Worm (Caenorhabditis elegans) whole organism, L4 larva: ENCODE results near the gene mrpl-18.

ENCODE experiments used
- F26F4.8 ChIP-seq: fragments of 200-800 bp; sonication (Bioruptor generic); conservative IDR thresholded peaks from 2 replicates; pipeline ENCODE4 v1.3.6; 2022; ENCODE audit warnings: missing genetic modification characterization, missing compliant biosample characterization
- F44E2.7 ChIP-seq: fragments of 200-800 bp; sonication (Bioruptor generic); IDR thresholded peaks from 2 replicates; pipeline ENCODE4 v2.1.2; 2022; ENCODE audit warnings: missing genetic modification characterization, missing compliant biosample characterization
- T20F7.1 ChIP-seq: fragments of 200-800 bp; sonication (Bioruptor generic); optimal IDR thresholded peaks from 2 replicates; lab custom pipeline; 2018; ENCODE audit warnings: mild to moderate bottlenecking, missing genetic modification characterization, missing compliant biosample characterization
- Y48G9A.11 ChIP-seq: fragments of 200-800 bp; sonication (Bioruptor generic); IDR thresholded peaks from 2 replicates; pipeline ENCODE4 v1.3.6; 2022; ENCODE audit warnings: missing genetic modification reagents, missing genetic modification characterization, missing compliant biosample characterization
- ZK337.2 ChIP-seq: fragments of 200-800 bp; sonication (Bioruptor generic); IDR thresholded peaks from 2 replicates; pipeline ENCODE4 v1.3.6; 2022; ENCODE audit warnings: missing genetic modification reagents, missing genetic modification characterization, missing compliant biosample characterization
- ZK546.5 ChIP-seq, 2 experiments: sonication (generic microtip); optimal IDR thresholded peaks; 2 replicates each; lab custom pipeline; 2017; ENCODE audit warnings: missing biosample characterization in 2 of 2, missing genetic modification characterization in 2 of 2
- aha-1 ChIP-seq: fragments of 150-350 bp; peaks from one replicate; lab custom pipeline; 2014; ENCODE audit warnings: missing biosample characterization, missing genetic modification characterization
- aly-2 ChIP-seq: sonication (generic microtip); optimal IDR thresholded peaks from 2 replicates; lab custom pipeline; 2018; ENCODE audit warnings: missing biosample characterization, missing genetic modification characterization
- ama-1 ChIP-seq: fragments of 150-350 bp; optimal IDR thresholded peaks from 2 replicates; lab custom pipeline; 2014; ENCODE audit warnings: inconsistent platforms, mixed read lengths
- attf-4 ChIP-seq: sonication (generic microtip); optimal IDR thresholded peaks from 3 replicates; lab custom pipeline; 2017; ENCODE audit warnings: missing biosample characterization, missing genetic modification characterization
- ceh-44 ChIP-seq: fragments of 200-800 bp; sonication (Bioruptor generic); IDR thresholded peaks from 2 replicates; pipeline ENCODE4 v1.3.6; 2022; ENCODE audit warnings: missing genetic modification reagents, missing genetic modification characterization, missing compliant biosample characterization
- ceh-62 ChIP-seq: sonication (generic microtip); optimal IDR thresholded peaks from 2 replicates; lab custom pipeline; 2017; ENCODE audit warnings: missing biosample characterization, missing genetic modification characterization
- ctbp-1 ChIP-seq: fragments of 200-800 bp; sonication (Bioruptor generic); IDR thresholded peaks from 2 replicates; pipeline ENCODE4 v1.3.6; 2022; ENCODE audit warnings: missing genetic modification reagents, missing genetic modification characterization, missing compliant biosample characterization
- daf-12 ChIP-seq: fragments of 150-350 bp; optimal IDR thresholded peaks from 2 replicates; lab custom pipeline; 2014; ENCODE audit warnings: missing biosample characterization, missing genetic modification reagents, missing genetic modification characterization
- daf-8 ChIP-seq: fragments of 200-800 bp; sonication (Bioruptor generic); IDR thresholded peaks from 2 replicates; pipeline ENCODE4 v1.3.6; 2022; ENCODE audit warnings: missing genetic modification characterization, missing compliant biosample characterization
- dmd-8 ChIP-seq: fragments of 200-800 bp; sonication (Bioruptor generic); IDR thresholded peaks from 2 replicates; pipeline ENCODE4 v1.3.6; 2022; ENCODE audit warnings: missing genetic modification characterization, missing compliant biosample characterization
- dpl-1 ChIP-seq: fragments of 150-350 bp; optimal IDR thresholded peaks from 2 replicates; lab custom pipeline; 2014; ENCODE audit warnings: missing biosample characterization, missing genetic modification reagents, missing genetic modification characterization
- hlh-11 ChIP-seq: fragments of 200-800 bp; sonication (Bioruptor generic); optimal IDR thresholded peaks from 2 replicates; lab custom pipeline; 2018; ENCODE audit warnings: mild to moderate bottlenecking, missing genetic modification characterization, missing compliant biosample characterization
- hlh-30 ChIP-seq: sonication (generic microtip); optimal IDR thresholded peaks from 2 replicates; lab custom pipeline; 2017; ENCODE audit warnings: antibody characterized with exemption, mild to moderate bottlenecking, missing genetic modification characterization, missing compliant biosample characterization; ENCODE audit not compliant: insufficient read depth
- hmg-1.1 ChIP-seq: fragments of 200-800 bp; sonication (Bioruptor generic); IDR thresholded peaks from 2 replicates; pipeline ENCODE4 v1.3.6; 2022; ENCODE audit warnings: missing genetic modification reagents, missing genetic modification characterization, missing compliant biosample characterization
- lim-7 ChIP-seq: fragments of 200-800 bp; sonication (Bioruptor generic); IDR thresholded peaks from 2 replicates; pipeline ENCODE4 v1.3.6; 2022; ENCODE audit warnings: missing genetic modification characterization, missing compliant biosample characterization
- lin-13 ChIP-seq: fragments of 150-350 bp; optimal IDR thresholded peaks from 2 replicates; lab custom pipeline; 2014; ENCODE audit warnings: missing biosample characterization, missing genetic modification reagents, missing genetic modification characterization
- lin-29 ChIP-seq: fragments of 200-800 bp; sonication (Bioruptor generic); IDR thresholded peaks from 2 replicates; pipeline ENCODE4 v1.3.6; 2022; ENCODE audit warnings: missing genetic modification reagents, missing genetic modification characterization, missing compliant biosample characterization
- lin-38 ChIP-seq: fragments of 200-800 bp; sonication (Bioruptor generic); IDR thresholded peaks from 2 replicates; pipeline ENCODE4 v1.3.6; 2022; ENCODE audit warnings: missing genetic modification reagents, missing genetic modification characterization, missing compliant biosample characterization
- lir-3 ChIP-seq: sonication (generic microtip); optimal IDR thresholded peaks from 2 replicates; lab custom pipeline; 2016; ENCODE audit warnings: mild to moderate bottlenecking, missing genetic modification characterization, missing compliant biosample characterization
- lsy-2 ChIP-seq, 2 experiments: fragments of 150-350 bp in 1 of 2; sonication (generic microtip) in 1 of 2; optimal IDR thresholded peaks; 2 replicates each; lab custom pipeline; 2014 to 2017; ENCODE audit warnings: missing biosample characterization in 2 of 2, missing genetic modification characterization in 2 of 2
- madf-5 ChIP-seq, 2 experiments: fragments of 200-800 bp; sonication (Bioruptor generic); IDR thresholded peaks; 2 replicates each; pipeline ENCODE4 v1.3.6; 2022; ENCODE audit warnings: missing compliant biosample characterization in 2 of 2, missing genetic modification characterization in 2 of 2
- madf-9 ChIP-seq: fragments of 200-800 bp; sonication (Bioruptor generic); conservative IDR thresholded peaks from 2 replicates; pipeline ENCODE4 v1.3.6; 2022; ENCODE audit warnings: missing genetic modification reagents, missing genetic modification characterization, missing compliant biosample characterization
- mdl-1 ChIP-seq, 2 experiments: fragments of 150-350 bp in 1 of 2; sonication (generic microtip) in 1 of 2; optimal IDR thresholded peaks; 2 replicates each; lab custom pipeline; 2014 to 2017; ENCODE audit warnings: missing biosample characterization in 2 of 2, missing genetic modification characterization in 2 of 2
- mep-1 ChIP-seq: fragments of 150-350 bp; sonication (generic microtip); optimal IDR thresholded peaks from 3 replicates; lab custom pipeline; 2014; ENCODE audit warnings: missing biosample characterization, missing genetic modification characterization
- mxl-2 ChIP-seq: fragments of 200-800 bp; sonication (Bioruptor generic); conservative IDR thresholded peaks from 2 replicates; pipeline ENCODE4 v1.3.6; 2022; ENCODE audit warnings: missing genetic modification reagents, missing genetic modification characterization, missing compliant biosample characterization
- mxl-3 ChIP-seq: fragments of 200-800 bp; sonication (Bioruptor generic); optimal IDR thresholded peaks from 2 replicates; lab custom pipeline; 2018; ENCODE audit warnings: mild to moderate bottlenecking, missing genetic modification characterization, missing compliant biosample characterization
- nhr-102 ChIP-seq: sonication (generic microtip); optimal IDR thresholded peaks from 2 replicates; lab custom pipeline; 2016; ENCODE audit warnings: mild to moderate bottlenecking, missing genetic modification characterization, moderate library complexity, missing compliant biosample characterization
- nhr-11 ChIP-seq: fragments of 150-350 bp; optimal IDR thresholded peaks from 2 replicates; lab custom pipeline; 2014; ENCODE audit warnings: missing biosample characterization, missing genetic modification characterization
- nhr-111 ChIP-seq: fragments of 200-800 bp; sonication (Bioruptor generic); optimal IDR thresholded peaks from 2 replicates; lab custom pipeline; 2018; ENCODE audit warnings: mild to moderate bottlenecking, missing genetic modification characterization, missing compliant biosample characterization
- nhr-237 ChIP-seq: sonication (generic microtip); optimal IDR thresholded peaks from 2 replicates; lab custom pipeline; 2017; ENCODE audit warnings: missing biosample characterization, missing genetic modification characterization
- nhr-25 ChIP-seq: sonication (generic microtip); optimal IDR thresholded peaks from 2 replicates; lab custom pipeline; 2017; ENCODE audit warnings: missing genetic modification characterization, mild to moderate bottlenecking, missing compliant biosample characterization, antibody characterized with exemption, moderate library complexity, borderline replicate concordance; ENCODE audit not compliant: insufficient read depth
- nhr-6 ChIP-seq: fragments of 150-350 bp; optimal IDR thresholded peaks from 2 replicates; lab custom pipeline; 2014; ENCODE audit warnings: missing biosample characterization, missing genetic modification characterization
- sdz-12 ChIP-seq: fragments of 200-800 bp; sonication (Bioruptor generic); optimal IDR thresholded peaks from 2 replicates; lab custom pipeline; 2018; ENCODE audit warnings: mild to moderate bottlenecking, missing genetic modification characterization, missing compliant biosample characterization
- set-16 ChIP-seq: fragments of 200-800 bp; sonication (Bioruptor generic); IDR thresholded peaks from 2 replicates; pipeline ENCODE4 v1.3.6; 2022; ENCODE audit warnings: missing genetic modification reagents, missing genetic modification characterization, missing compliant biosample characterization
- snpc-1.2 ChIP-seq: fragments of 200-800 bp; sonication (Bioruptor generic); IDR thresholded peaks from 2 replicates; pipeline ENCODE4 v1.3.6; 2022; ENCODE audit warnings: missing genetic modification reagents, missing genetic modification characterization, missing compliant biosample characterization
- tag-97 ChIP-seq: fragments of 200-800 bp; sonication (Bioruptor generic); IDR thresholded peaks from 2 replicates; pipeline ENCODE4 v1.3.6; 2022; ENCODE audit warnings: missing genetic modification characterization, missing compliant biosample characterization
- tra-1 ChIP-seq: fragments of 200-800 bp; sonication (Bioruptor generic); IDR thresholded peaks from 2 replicates; pipeline ENCODE4 v1.3.6; 2022; ENCODE audit warnings: missing genetic modification reagents, missing genetic modification characterization, missing compliant biosample characterization
- unc-39 ChIP-seq: sonication (generic microtip); optimal IDR thresholded peaks from 2 replicates; lab custom pipeline; 2017; ENCODE audit warnings: missing biosample characterization, missing genetic modification characterization
- unc-62 ChIP-seq, 3 experiments: fragments of 150-350 bp in 1 of 3; sonication (generic microtip); optimal IDR thresholded peaks in 2 of 3; peaks in 1 of 3; 1 replicate in 1 of 3; 2 replicates in 2 of 3; lab custom pipeline; 2014 to 2017; ENCODE audit warnings: missing biosample characterization in 3 of 3, missing genetic modification characterization in 3 of 3, missing genetic modification reagents in 3 of 3, missing genotype in 1 of 3
- zag-1 ChIP-seq: fragments of 150-350 bp; optimal IDR thresholded peaks from 2 replicates; lab custom pipeline; 2014; ENCODE audit warnings: missing biosample characterization, missing genetic modification characterization
- zfp-2 ChIP-seq: sonication (generic microtip); optimal IDR thresholded peaks from 2 replicates; lab custom pipeline; 2016; ENCODE audit warnings: mild to moderate bottlenecking, missing genetic modification characterization, missing compliant biosample characterization
- zfp-3 ChIP-seq: fragments of 200-800 bp; sonication (Bioruptor generic); conservative IDR thresholded peaks from 2 replicates; pipeline ENCODE4 v1.3.6; 2022; ENCODE audit warnings: missing genetic modification reagents, missing genetic modification characterization, missing compliant biosample characterization
- ztf-11 ChIP-seq: fragments of 150-350 bp; optimal IDR thresholded peaks from 2 replicates; lab custom pipeline; 2014; ENCODE audit warnings: missing biosample characterization, missing genetic modification characterization
- ztf-7 ChIP-seq: fragments of 150-350 bp; optimal IDR thresholded peaks from 2 replicates; lab custom pipeline; 2014; ENCODE audit warnings: missing biosample characterization, missing genetic modification characterization

Gene mrpl-18

ce11 chrIII:8109459-8110057 is 35.3 kb upstream of the mrpl-18 start:
- peak; percentile 53 for TF ChIP-seq zfp-2
- no peak for TF ChIP-seq attf-4 (tag; lab: Kevin White, UChicago)
- TF ChIP-seq mxl-3 (GFP tag; lab: Kevin White, UChicago), result peak; percentile 70
- TF ChIP-seq mdl-1 (tag; optimal IDR thresholded peaks at IDR 0.05; lab: Kevin White, UChicago), result peak in 1 of 2 experiments; percentile 39
- peak; percentile 71 for TF ChIP-seq madf-9 (GFP tag; lab: Robert Waterston, UW)
- peak; percentile 26 for TF ChIP-seq T20F7.1 (GFP tag; lab: Kevin White, UChicago)
- no peak for TF ChIP-seq unc-62 (GFP tag; optimal IDR thresholded peaks at IDR 0.05 in 1 of 2; lab: Kevin White, UChicago)
- TF ChIP-seq unc-62 (tag; optimal IDR thresholded peaks at IDR 0.05; lab: Kevin White, UChicago), result no peak
- TF ChIP-seq nhr-6, result peak; percentile 41
- no peak for TF ChIP-seq unc-39 (tag; lab: Kevin White, UChicago)
- peak; percentile 66 for TF ChIP-seq tra-1
- TF ChIP-seq nhr-237, result no peak
- peak; percentile 94 for TF ChIP-seq hmg-1.1 (GFP tag; lab: Robert Waterston, UW)
- peak; percentile 46; the same call in 1 of the 2 replicates for TF ChIP-seq set-16
- no peak for TF ChIP-seq nhr-25
- peak; percentile 69; the same call in 1 of the 2 replicates for TF ChIP-seq Y48G9A.11 (GFP tag; lab: Robert Waterston, UW)
- no peak for TF ChIP-seq lin-29 (GFP tag; lab: Robert Waterston, UW)
- peak; percentile 53 for TF ChIP-seq ztf-7 (tag; lab: Kevin White, UChicago)
- peak; percentile 72 to 80; a peak in 2 of 4 replicates for TF ChIP-seq madf-5 (GFP tag; IDR thresholded peaks at IDR 0.05; lab: Robert Waterston, UW)
- peak; percentile 89 for TF ChIP-seq dmd-8 (GFP tag; lab: Robert Waterston, UW)
- TF ChIP-seq lim-7, result peak; percentile 91
- 0 out of 2 replicates have a peak, but pooled peaks have one; percentile 40 for TF ChIP-seq zfp-3 (GFP tag; lab: Robert Waterston, UW)
- TF ChIP-seq hlh-11 (tag; lab: Kevin White, UChicago), result peak; percentile 50
- no peak for TF ChIP-seq ama-1
- TF ChIP-seq ZK546.5 (tag; optimal IDR thresholded peaks at IDR 0.05; lab: Kevin White, UChicago), result no peak
- TF ChIP-seq lin-38, result peak; percentile 79
- TF ChIP-seq lin-13 (GFP tag; lab: Kevin White, UChicago), result peak; percentile 69
- TF ChIP-seq mep-1, result peak; percentile 82
- TF ChIP-seq aha-1 (tag; lab: Kevin White, UChicago), result peak; percentile 95
- peak; percentile 1 to 79 for TF ChIP-seq lsy-2 (tag; optimal IDR thresholded peaks at IDR 0.05; lab: Kevin White, UChicago)
- TF ChIP-seq ceh-44, result peak; percentile 83
- TF ChIP-seq snpc-1.2 (GFP tag; lab: Robert Waterston, UW), result peak; percentile 69; the same call in 1 of the 2 replicates
- TF ChIP-seq nhr-102 (tag; lab: Kevin White, UChicago), result peak; percentile 51
- TF ChIP-seq F26F4.8 (GFP tag; lab: Robert Waterston, UW), result peak; percentile 70; the same call in 1 of the 2 replicates
- peak; percentile 80; the same call in 1 of the 2 replicates for TF ChIP-seq F44E2.7 (GFP tag; lab: Robert Waterston, UW)
- TF ChIP-seq daf-8 (GFP tag; lab: Robert Waterston, UW), result 0 out of 2 replicates have a peak, but pooled peaks have one; percentile 36
- no peak for TF ChIP-seq zag-1 (tag; lab: Kevin White, UChicago)
- TF ChIP-seq aly-2 (tag; lab: Kevin White, UChicago), result no peak
- TF ChIP-seq ceh-62 (tag; lab: Kevin White, UChicago), result no peak
- TF ChIP-seq ZK337.2 (GFP tag; lab: Robert Waterston, UW), result peak; percentile 71
- peak; percentile 61 for TF ChIP-seq hlh-30 (tag; lab: Kevin White, UChicago)
- peak; percentile 50 for TF ChIP-seq dpl-1 (GFP tag; lab: Kevin White, UChicago)
- TF ChIP-seq nhr-111 (GFP tag; lab: Kevin White, UChicago), result peak; percentile 27
- TF ChIP-seq sdz-12 (GFP tag; lab: Kevin White, UChicago), result peak; percentile 53
- peak; percentile 85 for TF ChIP-seq ctbp-1 (GFP tag; lab: Robert Waterston, UW)
- TF ChIP-seq lir-3 (tag; lab: Kevin White, UChicago), result peak; percentile 49
- 0 out of 2 replicates have a peak, but pooled peaks have one; percentile 56 for TF ChIP-seq mxl-2 (GFP tag; lab: Robert Waterston, UW)
- peak; percentile 52 for TF ChIP-seq nhr-11 (tag; lab: Kevin White, UChicago)
- TF ChIP-seq daf-12 (tag; lab: Kevin White, UChicago), result no peak
- TF ChIP-seq ztf-11, result no peak
- no peak for TF ChIP-seq tag-97
